Worm (Caenorhabditis elegans): ENCODE measurements around the gene cyp-14A5.

DNA sequence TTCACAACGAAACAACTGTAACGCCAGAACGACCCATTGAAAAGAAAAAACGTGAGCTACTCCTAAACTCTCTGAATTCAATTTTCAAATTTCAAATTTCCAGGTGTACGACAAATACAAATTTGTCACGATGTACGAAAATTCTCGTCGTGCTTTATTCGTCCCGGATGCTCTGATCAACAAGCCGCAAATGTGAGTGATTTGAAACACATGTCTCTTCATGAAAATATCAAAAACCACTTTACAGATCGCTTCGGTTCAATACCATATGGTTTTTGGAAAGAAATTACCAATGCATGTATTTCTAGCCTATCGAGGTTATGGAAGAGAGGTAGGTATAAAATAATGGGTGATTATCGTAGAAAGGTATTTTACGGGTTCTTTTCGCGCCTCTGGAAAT, 24.0 kb upstream of the cyp-14A5 start:
- TF ChIP-seq mxl-3 (GFP tag; optimal IDR thresholded peaks at IDR 0.05) = no peak
- no peak for TF ChIP-seq nhr-11 (tag; optimal IDR thresholded peaks at IDR 0.05)
- TF ChIP-seq lin-15B (tag; optimal IDR thresholded peaks at IDR 0.05) = no peak
- no peak for TF ChIP-seq fkh-10 (GFP tag; optimal IDR thresholded peaks at IDR 0.05)
